Fruit fly (Drosophila melanogaster) whole organism, embryonic: ENCODE measurements around the gene CG32713.

ENCODE experiments used
- Ada2b ChIP-seq: fragments of 200-800 bp; sonication (Bioruptor generic); IDR thresholded peaks from 2 replicates; pipeline ENCODE4 v1.3.6; 2022; ENCODE audit warnings: missing biosample characterization, missing genetic modification characterization
- BEAF-32 ChIP-seq: fragments of 200-800 bp; sonication (Bioruptor generic); optimal IDR thresholded peaks from 3 replicates; lab custom pipeline; 2017; ENCODE audit warnings: missing biosample characterization, missing genetic modification characterization, mild to moderate bottlenecking, moderate library complexity, missing genetic modification reagents
- Bgb ChIP-seq: fragments of 200-800 bp; sonication (Bioruptor generic); IDR thresholded peaks from 2 replicates; pipeline ENCODE4 v1.3.6; 2022; ENCODE audit warnings: missing biosample characterization, missing genetic modification characterization; ENCODE audit not compliant: partially characterized antibody
- CG11085 ChIP-seq: fragments of 200-800 bp; sonication (Bioruptor generic); IDR thresholded peaks from 2 replicates; pipeline ENCODE4 v1.3.6; 2022; ENCODE audit warnings: missing biosample characterization, missing genetic modification characterization
- CG12391 ChIP-seq: fragments of 200-800 bp; sonication (Bioruptor generic); optimal IDR thresholded peaks from 3 replicates; lab custom pipeline; 2018; ENCODE audit warnings: missing biosample characterization, mild to moderate bottlenecking, missing genetic modification characterization, moderate library complexity
- CG12744 ChIP-seq: fragments of 200-800 bp; sonication (Bioruptor generic); optimal IDR thresholded peaks from 2 replicates; lab custom pipeline; 2016; ENCODE audit warnings: missing biosample characterization, missing genetic modification characterization
- CG13296 ChIP-seq: fragments of 200-800 bp; sonication (Bioruptor generic); optimal IDR thresholded peaks from 3 replicates; lab custom pipeline; 2018; ENCODE audit warnings: missing biosample characterization, mild to moderate bottlenecking, missing genetic modification characterization
- CG13624 ChIP-seq: fragments of 200-800 bp; sonication (Bioruptor generic); optimal IDR thresholded peaks from 2 replicates; lab custom pipeline; 2016; ENCODE audit warnings: missing biosample characterization, missing genetic modification characterization
- CG15514 ChIP-seq: fragments of 200-800 bp; sonication (Bioruptor generic); optimal IDR thresholded peaks from 3 replicates; lab custom pipeline; 2017; ENCODE audit warnings: missing biosample characterization, missing genetic modification characterization, mild to moderate bottlenecking, moderate library complexity, missing genetic modification reagents
- CG16813 ChIP-seq: fragments of 200-800 bp; sonication (Bioruptor generic); IDR thresholded peaks from 3 replicates; pipeline ENCODE4 v1.3.6; 2022; ENCODE audit warnings: missing biosample characterization, missing genetic modification characterization; ENCODE audit not compliant: partially characterized antibody
- CG17385 ChIP-seq: fragments of 200-800 bp; sonication (Bioruptor generic); optimal IDR thresholded peaks from 3 replicates; lab custom pipeline; 2018; ENCODE audit warnings: missing biosample characterization, mild to moderate bottlenecking, missing genetic modification characterization
- CG17802 ChIP-seq: fragments of 200-800 bp; sonication (Bioruptor generic); optimal IDR thresholded peaks from 2 replicates; lab custom pipeline; 2018; ENCODE audit warnings: missing biosample characterization, mild to moderate bottlenecking, missing genetic modification characterization, moderate library complexity
- CG1792 ChIP-seq: fragments of 200-800 bp; sonication (Bioruptor generic); optimal IDR thresholded peaks from 2 replicates; lab custom pipeline; 2016; ENCODE audit warnings: missing biosample characterization, missing genetic modification characterization
- CG18599 ChIP-seq: fragments of 200-800 bp; sonication (Bioruptor generic); optimal IDR thresholded peaks from 3 replicates; lab custom pipeline; 2017; ENCODE audit warnings: missing biosample characterization, missing genetic modification characterization, mild to moderate bottlenecking, moderate library complexity, missing genetic modification reagents
- CG18619 ChIP-seq: fragments of 200-800 bp; sonication (Bioruptor generic); optimal IDR thresholded peaks from 3 replicates; lab custom pipeline; 2017; ENCODE audit warnings: missing biosample characterization, mild to moderate bottlenecking, missing genetic modification characterization
- CG2120 ChIP-seq: fragments of 200-800 bp; sonication (Bioruptor generic); optimal IDR thresholded peaks from 3 replicates; lab custom pipeline; 2016; ENCODE audit warnings: missing biosample characterization, missing genetic modification characterization
- CG2199 ChIP-seq: fragments of 200-800 bp; sonication (Bioruptor generic); IDR thresholded peaks from 3 replicates; pipeline ENCODE4 v1.3.6; 2022; ENCODE audit warnings: missing biosample characterization, missing genetic modification characterization
- CG32767 ChIP-seq: fragments of 200-800 bp; sonication (Bioruptor generic); IDR thresholded peaks from 2 replicates; pipeline ENCODE4 v1.3.6; 2022; ENCODE audit warnings: missing biosample characterization, missing genetic modification characterization
- CG34422 ChIP-seq: fragments of 200-800 bp; sonication (Bioruptor generic); IDR thresholded peaks from 3 replicates; pipeline ENCODE4 v1.3.6; 2022; ENCODE audit warnings: missing biosample characterization, missing genetic modification characterization
- CG4328 ChIP-seq: fragments of 200-800 bp; sonication (Bioruptor generic); optimal IDR thresholded peaks from 3 replicates; lab custom pipeline; 2017; ENCODE audit warnings: missing biosample characterization, missing genetic modification reagents, missing genetic modification characterization
- CG4424 ChIP-seq: fragments of 200-800 bp; sonication (Bioruptor generic); optimal IDR thresholded peaks from 3 replicates; lab custom pipeline; 2016; ENCODE audit warnings: missing biosample characterization, missing genetic modification characterization
- CG4617 ChIP-seq: fragments of 200-800 bp; sonication (Bioruptor generic); optimal IDR thresholded peaks from 3 replicates; lab custom pipeline; 2016; ENCODE audit warnings: missing biosample characterization, missing genetic modification characterization, borderline replicate concordance
- CG7556 ChIP-seq: fragments of 200-800 bp; sonication (Bioruptor generic); optimal IDR thresholded peaks from 2 replicates; lab custom pipeline; 2017; ENCODE audit warnings: missing biosample characterization, mild to moderate bottlenecking, missing genetic modification characterization
- CG7839 ChIP-seq: fragments of 200-800 bp; sonication (Bioruptor generic); optimal IDR thresholded peaks from 3 replicates; lab custom pipeline; 2018; ENCODE audit warnings: missing biosample characterization, mild to moderate bottlenecking, missing genetic modification characterization, moderate library complexity
- CG8290 ChIP-seq, 3 experiments: fragments of 200-800 bp; sonication (Bioruptor generic); optimal IDR thresholded peaks; 2 replicates each; lab custom pipeline; 2016 to 2019; ENCODE audit warnings: missing biosample characterization in 3 of 3, missing genetic modification characterization in 3 of 3, mild to moderate bottlenecking in 2 of 3, moderate library complexity in 1 of 3
- CG8388 ChIP-seq: fragments of 200-800 bp; sonication (Bioruptor generic); optimal IDR thresholded peaks from 2 replicates; lab custom pipeline; 2019; ENCODE audit warnings: missing biosample characterization, mild to moderate bottlenecking, missing genetic modification characterization, moderate library complexity
- CG8924 ChIP-seq: fragments of 200-800 bp; optimal IDR thresholded peaks from 3 replicates; lab custom pipeline; 2019; ENCODE audit warnings: missing biosample characterization, mild to moderate bottlenecking, missing genetic modification characterization, moderate library complexity
- CG9932 ChIP-seq: fragments of 200-800 bp; sonication (Bioruptor generic); IDR thresholded peaks from 2 replicates; pipeline ENCODE4 v1.3.6; 2022; ENCODE audit warnings: missing biosample characterization, missing genetic modification characterization
- CTCF ChIP-seq: fragments of 200-800 bp; sonication (Bioruptor generic); optimal IDR thresholded peaks from 2 replicates; lab custom pipeline; 2017; ENCODE audit warnings: missing biosample characterization, mild to moderate bottlenecking, missing genetic modification characterization, moderate library complexity
- Chrac-16 ChIP-seq: fragments of 200-800 bp; sonication (Bioruptor generic); optimal IDR thresholded peaks from 3 replicates; lab custom pipeline; 2016; ENCODE audit warnings: missing biosample characterization, missing genetic modification characterization
- D ChIP-seq, 2 experiments: fragments of 200-800 bp in 1 of 2; fragments of >200 bp in 1 of 2; sonication (Bioruptor generic) in 1 of 2; optimal IDR thresholded peaks; 2 replicates in 1 of 2; 3 replicates in 1 of 2; lab custom pipeline; 2017; ENCODE audit warnings: mild to moderate bottlenecking in 1 of 2, missing biosample characterization in 1 of 2, missing genetic modification characterization in 1 of 2, missing genetic modification reagents in 1 of 2
- Ets65A ChIP-seq: fragments of 200-800 bp; sonication (Bioruptor generic); peaks from one replicate; lab custom pipeline; 2016; ENCODE audit warnings: missing biosample characterization, missing genetic modification characterization
- HHEX ChIP-seq: fragments of 200-800 bp; sonication (Bioruptor generic); optimal IDR thresholded peaks from 3 replicates; lab custom pipeline; 2017; ENCODE audit warnings: missing biosample characterization, mild to moderate bottlenecking, missing genetic modification characterization, missing genetic modification reagents
- MESR4 ChIP-seq: fragments of 200-800 bp; sonication (Bioruptor generic); optimal IDR thresholded peaks from 2 replicates; lab custom pipeline; 2018; ENCODE audit warnings: missing biosample characterization, mild to moderate bottlenecking, missing genetic modification characterization, moderate library complexity
- Sin3A ChIP-seq: fragments of >200 bp; optimal IDR thresholded peaks from 2 replicates; lab custom pipeline; 2018
- aop ChIP-seq: fragments of 200-800 bp; sonication (Bioruptor generic); IDR thresholded peaks from 2 replicates; pipeline ENCODE4 v1.3.6; 2022; ENCODE audit warnings: missing biosample characterization, missing genetic modification characterization
- bsh ChIP-seq, 2 experiments: fragments of 200-800 bp; sonication (Bioruptor generic); optimal IDR thresholded peaks; 2 replicates each; lab custom pipeline; 2017 to 2018; ENCODE audit warnings: mild to moderate bottlenecking in 2 of 2, missing biosample characterization in 2 of 2, missing genetic modification characterization in 2 of 2, moderate library complexity in 1 of 2
- cad ChIP-seq: fragments of >200 bp; optimal IDR thresholded peaks from 2 replicates; lab custom pipeline; 2017; ENCODE audit warnings: missing biosample characterization, missing genetic modification characterization
- caup ChIP-seq: fragments of 200-800 bp; sonication (Bioruptor generic); optimal IDR thresholded peaks from 3 replicates; lab custom pipeline; 2017; ENCODE audit warnings: missing biosample characterization, mild to moderate bottlenecking, missing genetic modification characterization, moderate library complexity; ENCODE audit not compliant: severe bottlenecking
- dmrt11E ChIP-seq: fragments of 200-800 bp; sonication (Bioruptor generic); optimal IDR thresholded peaks from 3 replicates; lab custom pipeline; 2018; ENCODE audit warnings: missing biosample characterization, mild to moderate bottlenecking, missing genetic modification characterization, moderate library complexity
- gsb-n ChIP-seq: fragments of 200-800 bp; sonication (Bioruptor generic); optimal IDR thresholded peaks from 3 replicates; lab custom pipeline; 2018; ENCODE audit warnings: missing biosample characterization, mild to moderate bottlenecking, missing genetic modification characterization
- hth ChIP-seq: fragments of >200 bp; optimal IDR thresholded peaks from 2 replicates; lab custom pipeline; 2017; ENCODE audit warnings: inconsistent platforms
- insv ChIP-seq, 2 experiments: fragments of 200-800 bp; sonication (Bioruptor generic); optimal IDR thresholded peaks; 3 replicates each; lab custom pipeline; 2016 to 2018; ENCODE audit warnings: missing biosample characterization in 2 of 2, missing genetic modification characterization in 2 of 2
- kni ChIP-seq: fragments of 200-800 bp; sonication (Bioruptor generic); optimal IDR thresholded peaks from 3 replicates; lab custom pipeline; 2017; ENCODE audit warnings: mild to moderate bottlenecking, missing biosample characterization, missing genetic modification reagents, missing genetic modification characterization
- nmo ChIP-seq: fragments of 200-800 bp; sonication (Bioruptor generic); optimal IDR thresholded peaks from 2 replicates; lab custom pipeline; 2018; ENCODE audit warnings: missing biosample characterization, mild to moderate bottlenecking, missing genetic modification characterization, moderate library complexity
- nom ChIP-seq: fragments of 200-800 bp; sonication (Bioruptor generic); optimal IDR thresholded peaks from 2 replicates; lab custom pipeline; 2017; ENCODE audit warnings: missing biosample characterization, missing genetic modification characterization, mild to moderate bottlenecking, moderate library complexity, missing genetic modification reagents
- pzg ChIP-seq: fragments of 200-800 bp; sonication (Bioruptor generic); optimal IDR thresholded peaks from 3 replicates; lab custom pipeline; 2018; ENCODE audit warnings: missing biosample characterization, mild to moderate bottlenecking, missing genetic modification characterization, moderate library complexity
- sr ChIP-seq: fragments of 200-800 bp; sonication (Bioruptor generic); IDR thresholded peaks from 3 replicates; pipeline ENCODE4 v1.3.6; 2022; ENCODE audit warnings: missing biosample characterization, missing genetic modification characterization
- ttk ChIP-seq: fragments of 200-800 bp; sonication (Bioruptor generic); IDR thresholded peaks from 2 replicates; pipeline ENCODE4 v2.1.2; 2022; ENCODE audit warnings: missing biosample characterization, missing genetic modification characterization
- tup ChIP-seq: fragments of 200-800 bp; sonication (Bioruptor generic); optimal IDR thresholded peaks from 2 replicates; lab custom pipeline; 2016; ENCODE audit warnings: missing biosample characterization, mild to moderate bottlenecking, missing genetic modification characterization, moderate library complexity

Gene CG32713

DNA sequence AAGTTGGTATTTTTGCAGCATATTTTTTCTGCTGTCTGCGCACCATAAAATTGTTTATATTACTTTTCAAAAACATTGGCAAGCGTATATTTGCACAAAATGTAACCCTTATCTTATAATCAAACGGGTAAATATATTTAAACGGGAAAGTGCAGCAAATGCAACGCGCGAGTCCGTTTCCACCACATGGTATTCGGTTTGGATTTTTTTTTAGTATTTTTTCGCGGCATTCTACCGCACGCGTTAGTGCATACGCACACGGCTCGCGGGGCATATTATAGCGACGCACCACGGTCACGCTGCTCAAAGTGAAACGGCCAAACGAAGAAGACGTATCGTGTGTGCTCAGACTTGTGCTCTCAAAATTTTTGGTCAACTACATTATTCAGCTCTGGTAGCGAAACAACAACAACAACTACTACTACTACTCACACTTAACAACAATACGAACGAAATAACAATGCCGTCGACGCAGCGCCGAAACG lies 48.4 kb downstream of the CG32713 start, which contains the start of gene Trf2 (continued):
- peak; percentile 46 for TF ChIP-seq CG15514
- TF ChIP-seq dmrt11E (tag; lab: Kevin White, UChicago), result no peak
- no peak for TF ChIP-seq aop (GFP tag; lab: Robert Waterston, UW)
- TF ChIP-seq Sin3A, result peak; percentile 94
- TF ChIP-seq CG12391 (tag; lab: Kevin White, UChicago), result no peak
- peak; percentile 57 for TF ChIP-seq BEAF-32
- no peak for TF ChIP-seq kni (GFP tag; lab: Kevin White, UChicago)
- TF ChIP-seq CG8290 (GFP tag; optimal IDR thresholded peaks at IDR 0.05; lab: Kevin White, UChicago), result no peak
- peak in 1 of 2 experiments; percentile 69 for TF ChIP-seq CG8290 (tag; optimal IDR thresholded peaks at IDR 0.05; lab: Kevin White, UChicago)
- TF ChIP-seq sr, result no peak
- no peak for TF ChIP-seq CG17802 (tag; lab: Kevin White, UChicago)
- no peak for TF ChIP-seq CG7556 (GFP tag; lab: Kevin White, UChicago)
- no peak for TF ChIP-seq CG32767 (GFP tag; lab: Robert Waterston, UW)
- no peak for TF ChIP-seq CG9932 (GFP tag; lab: Robert Waterston, UW)
- no peak for TF ChIP-seq CG16813
- TF ChIP-seq gsb-n (tag; lab: Kevin White, UChicago), result no peak
- TF ChIP-seq MESR4 (GFP tag; lab: Kevin White, UChicago), result peak; percentile 50
- TF ChIP-seq CG8388 (GFP tag; lab: Kevin White, UChicago), result no peak
- TF ChIP-seq pzg (GFP tag; lab: Kevin White, UChicago), result peak; percentile 70
- no peak for TF ChIP-seq CG12744 (GFP tag; lab: Kevin White, UChicago)
- no peak for TF ChIP-seq CG7839
- TF ChIP-seq Ets65A (GFP tag; lab: Kevin White, UChicago), result no peak
- TF ChIP-seq CG2120, result peak; percentile 35
- TF ChIP-seq CTCF (GFP tag; lab: Kevin White, UChicago), result peak; percentile 2
- no peak for TF ChIP-seq ttk
- TF ChIP-seq hth, result no peak
- no peak for TF ChIP-seq CG4424 (GFP tag; lab: Kevin White, UChicago)
- no peak for TF ChIP-seq CG18599 (GFP tag; lab: Kevin White, UChicago)
- peak; percentile 31 for TF ChIP-seq HHEX (GFP tag; lab: Kevin White, UChicago)
- TF ChIP-seq CG18619 (GFP tag; lab: Kevin White, UChicago), result no peak
- TF ChIP-seq CG1792 (GFP tag; lab: Kevin White, UChicago), result no peak
- peak; percentile 62 for TF ChIP-seq caup (GFP tag; lab: Kevin White, UChicago)
- no peak for TF ChIP-seq CG4328
- no peak for TF ChIP-seq CG11085 (GFP tag; lab: Robert Waterston, UW)
- TF ChIP-seq CG17385, result no peak
- TF ChIP-seq bsh (GFP tag; optimal IDR thresholded peaks at IDR 0.05; lab: Kevin White, UChicago), result no peak
- TF ChIP-seq Ada2b (GFP tag; lab: Robert Waterston, UW), result no peak
- TF ChIP-seq Bgb (GFP tag; lab: Robert Waterston, UW), result peak; percentile 23; the same call in 1 of the 2 replicates
- no peak for TF ChIP-seq CG2199 (GFP tag; lab: Robert Waterston, UW)
- peak; percentile 34 for TF ChIP-seq nmo (GFP tag; lab: Kevin White, UChicago)
- peak; percentile 44; the same call in 1 of the 3 replicates for TF ChIP-seq CG34422 (GFP tag; lab: Robert Waterston, UW)
- TF ChIP-seq tup (GFP tag; lab: Kevin White, UChicago), result no peak
- TF ChIP-seq insv (GFP tag; optimal IDR thresholded peaks at IDR 0.05; lab: Kevin White, UChicago), result no peak
- no peak for TF ChIP-seq Chrac-16
- TF ChIP-seq CG4617, result peak; percentile 31
- TF ChIP-seq CG13296 (GFP tag; lab: Kevin White, UChicago), result no peak
- TF ChIP-seq nom (GFP tag; lab: Kevin White, UChicago), result peak; percentile 45
- TF ChIP-seq CG13624 (GFP tag; lab: Kevin White, UChicago), result peak; percentile 48
- no peak for TF ChIP-seq cad
- no peak for TF ChIP-seq CG8924 (tag; lab: Kevin White, UChicago)
- TF ChIP-seq D (optimal IDR thresholded peaks at IDR 0.05; lab: Kevin White, UChicago), result no peak
- TF ChIP-seq D (GFP tag; optimal IDR thresholded peaks at IDR 0.05; lab: Kevin White, UChicago), result no peak
